Worm (Caenorhabditis elegans): ENCODE data around the gene F23F1.4.

DNA sequence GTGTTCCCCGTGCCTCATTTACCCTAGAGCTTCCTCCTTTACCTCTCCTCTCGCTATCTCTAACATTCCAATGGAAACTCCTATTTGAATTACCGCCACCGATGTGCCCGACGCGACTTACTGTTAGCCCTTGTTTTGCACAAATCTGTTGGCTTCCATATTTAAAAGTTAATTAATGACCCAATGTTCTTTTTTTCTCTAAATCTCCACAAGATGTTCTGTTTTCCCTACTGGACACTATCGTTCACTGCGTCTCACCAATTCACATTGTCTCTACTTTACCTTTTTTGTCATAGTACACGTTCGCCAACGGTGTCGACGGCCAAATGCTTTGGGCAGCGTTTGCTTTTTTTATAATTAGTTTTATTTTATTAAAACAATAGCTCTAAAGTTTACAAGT, 27.6 kb downstream of the F23F1.4 start:
- TF ChIP-seq nhr-25 (tag; optimal IDR thresholded peaks at IDR 0.05), result peak; percentile 13
- TF ChIP-seq blmp-1 (tag; optimal IDR thresholded peaks at IDR 0.05; ENCODE audit: insufficient read depth), result no peak
- no peak for TF ChIP-seq lsy-2 (tag; optimal IDR thresholded peaks at IDR 0.05)
- no peak for TF ChIP-seq sma-3 (GFP tag; optimal IDR thresholded peaks at IDR 0.05)
- TF ChIP-seq unc-62 (GFP tag; optimal IDR thresholded peaks at IDR 0.05), result no peak
- no peak for TF ChIP-seq aly-2 (tag; optimal IDR thresholded peaks at IDR 0.05)
- no peak for TF ChIP-seq Y55F3AM.14 (GFP tag; optimal IDR thresholded peaks at IDR 0.05)
- no peak for TF ChIP-seq unc-55 (GFP tag; optimal IDR thresholded peaks at IDR 0.05)
- TF ChIP-seq nhr-11 (tag; optimal IDR thresholded peaks at IDR 0.05), result no peak
- TF ChIP-seq mdl-1 (tag; optimal IDR thresholded peaks at IDR 0.05), result no peak
- no peak for TF ChIP-seq ztf-4 (tag; optimal IDR thresholded peaks at IDR 0.05)
- TF ChIP-seq dmd-4 (tag; optimal IDR thresholded peaks at IDR 0.05), result no peak
- no peak for TF ChIP-seq ceh-82 (tag; optimal IDR thresholded peaks at IDR 0.05)

Data from whole organism, L2 larva.